Worm (Caenorhabditis elegans): ENCODE results near the gene srh-279.

ce11 chrV:16143066-16143581 is 49.1 kb upstream of the srh-279 start, which contains the start of gene fbxa-88:
- TF ChIP-seq pes-1 (GFP tag; IDR thresholded peaks at IDR 0.05) = no peak
- no peak for TF ChIP-seq B0310.2 (tag; optimal IDR thresholded peaks at IDR 0.05)
- TF ChIP-seq ama-1 (optimal IDR thresholded peaks at IDR 0.05) = no peak
- no peak for TF ChIP-seq ceh-13 (GFP tag; optimal IDR thresholded peaks at IDR 0.05)
- no peak for TF ChIP-seq ceh-36 (tag; optimal IDR thresholded peaks at IDR 0.05)
- no peak for TF ChIP-seq F13C5.2 (tag; optimal IDR thresholded peaks at IDR 0.05)
- TF ChIP-seq flt-1 (GFP tag; IDR thresholded peaks at IDR 0.05) = no peak
- no peak for TF ChIP-seq tbx-37 (GFP tag; conservative IDR thresholded peaks at IDR 0.05)
- no peak for TF ChIP-seq tra-4 (tag; optimal IDR thresholded peaks at IDR 0.05)

All from whole organism, early embryonic.